Fruit fly (Drosophila melanogaster): ENCODE results near the gene grn.

DNA sequence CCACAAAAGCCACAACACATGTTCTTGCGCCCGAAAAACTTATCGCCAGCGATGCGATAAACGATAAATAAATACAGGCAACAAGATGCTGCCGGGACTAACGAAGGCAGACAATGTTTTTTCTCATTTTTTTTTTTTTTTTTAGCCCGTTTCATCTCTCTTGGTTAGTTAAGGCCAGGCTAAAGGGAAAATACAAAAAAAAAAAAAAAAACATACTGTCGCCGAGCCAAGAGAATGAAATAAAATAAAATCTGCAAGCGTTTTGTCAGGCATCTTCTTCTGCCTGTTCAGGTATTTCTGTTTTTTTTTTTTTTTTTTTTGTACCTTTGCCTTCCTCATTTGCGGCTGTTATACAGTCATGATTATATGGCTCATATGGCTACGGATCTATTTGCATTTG lies 16.4 kb downstream of the grn start:
- TF ChIP-seq CG13775 (GFP tag; optimal IDR thresholded peaks at IDR 0.05) (no peak), sd (tag; optimal IDR thresholded peaks at IDR 0.05) (no peak), CG10321 (GFP tag; IDR thresholded peaks at IDR 0.05) (no peak), fu2 (GFP tag; optimal IDR thresholded peaks at IDR 0.05) (no peak), Atf6 (GFP tag; IDR thresholded peaks at IDR 0.05) (no peak), Eip74EF (GFP tag; optimal IDR thresholded peaks at IDR 0.05) (no peak), CoRest (tag; optimal IDR thresholded peaks at IDR 0.05) (no peak), Dfd (GFP tag; optimal IDR thresholded peaks at IDR 0.05) (no peak), CG6813 (GFP tag; optimal IDR thresholded peaks at IDR 0.05) (no peak), lola (GFP tag; optimal IDR thresholded peaks at IDR 0.05) (no peak)

Data from whole organism, embryonic.